Fruit fly (Drosophila melanogaster) whole organism, embryonic: ENCODE results near the gene CG6937.

Experiments used
- Aef1 ChIP-seq: fragments of 200-800 bp; sonication (Bioruptor generic); IDR thresholded peaks from 3 replicates; pipeline ENCODE4 v1.3.6; 2022; ENCODE audit warnings: missing biosample characterization, missing genetic modification characterization
- Antp ChIP-seq: fragments of 200-800 bp; sonication (Bioruptor generic); optimal IDR thresholded peaks from 3 replicates; lab custom pipeline; 2016; ENCODE audit warnings: missing biosample characterization, missing genetic modification characterization
- BtbVII ChIP-seq: fragments of 200-800 bp; sonication (Bioruptor generic); optimal IDR thresholded peaks from 3 replicates; lab custom pipeline; 2017; ENCODE audit warnings: missing biosample characterization, mild to moderate bottlenecking, missing genetic modification characterization
- CG10274 ChIP-seq: fragments of 200-800 bp; sonication (Bioruptor generic); optimal IDR thresholded peaks from 3 replicates; lab custom pipeline; 2017; ENCODE audit warnings: missing biosample characterization, mild to moderate bottlenecking, missing genetic modification characterization
- CG10543 ChIP-seq: fragments of 200-800 bp; sonication (Bioruptor generic); optimal IDR thresholded peaks from 3 replicates; lab custom pipeline; 2017; ENCODE audit warnings: missing biosample characterization, mild to moderate bottlenecking, missing genetic modification characterization, moderate library complexity
- CG10979 ChIP-seq: fragments of 200-800 bp; sonication (Bioruptor generic); optimal IDR thresholded peaks from 2 replicates; lab custom pipeline; 2018; ENCODE audit warnings: missing biosample characterization, mild to moderate bottlenecking, missing genetic modification characterization, moderate library complexity
- CG11723 ChIP-seq: fragments of 200-800 bp; sonication (Bioruptor generic); optimal IDR thresholded peaks from 2 replicates; lab custom pipeline; 2017; ENCODE audit warnings: missing biosample characterization, mild to moderate bottlenecking, missing genetic modification characterization
- CG12219 ChIP-seq: fragments of 200-800 bp; sonication (Bioruptor generic); optimal IDR thresholded peaks from 3 replicates; lab custom pipeline; 2018; ENCODE audit warnings: missing biosample characterization, mild to moderate bottlenecking, missing genetic modification characterization
- CG12942 ChIP-seq: fragments of 200-800 bp; sonication (Bioruptor generic); optimal IDR thresholded peaks from 3 replicates; lab custom pipeline; 2016; ENCODE audit warnings: missing biosample characterization, missing genetic modification characterization
- CG14965 ChIP-seq: fragments of 200-800 bp; sonication (Bioruptor generic); optimal IDR thresholded peaks from 2 replicates; lab custom pipeline; 2016; ENCODE audit warnings: missing biosample characterization, missing genetic modification characterization, borderline replicate concordance
- CG1529 ChIP-seq: fragments of 200-800 bp; sonication (Bioruptor generic); optimal IDR thresholded peaks from 3 replicates; lab custom pipeline; 2018; ENCODE audit warnings: missing biosample characterization, missing genetic modification characterization
- CG17802 ChIP-seq: fragments of 200-800 bp; sonication (Bioruptor generic); optimal IDR thresholded peaks from 2 replicates; lab custom pipeline; 2018; ENCODE audit warnings: missing biosample characterization, mild to moderate bottlenecking, missing genetic modification characterization, moderate library complexity
- CG18476 ChIP-seq: fragments of 200-800 bp; sonication (Bioruptor generic); optimal IDR thresholded peaks from 2 replicates; lab custom pipeline; 2016; ENCODE audit warnings: missing biosample characterization, mild to moderate bottlenecking, missing genetic modification characterization
- CG3065 ChIP-seq: fragments of 200-800 bp; sonication (Bioruptor generic); optimal IDR thresholded peaks from 2 replicates; lab custom pipeline; 2016; ENCODE audit warnings: missing biosample characterization, missing genetic modification characterization
- CG31388 ChIP-seq: fragments of 200-800 bp; sonication (Bioruptor generic); optimal IDR thresholded peaks from 2 replicates; lab custom pipeline; 2016; ENCODE audit warnings: missing biosample characterization, missing genetic modification characterization
- CG33213 ChIP-seq: fragments of 200-800 bp; sonication (Bioruptor generic); optimal IDR thresholded peaks from 3 replicates; lab custom pipeline; 2016; ENCODE audit warnings: missing biosample characterization, missing genetic modification characterization
- CG4730 ChIP-seq: fragments of 200-800 bp; sonication (Bioruptor generic); IDR thresholded peaks from 2 replicates; pipeline ENCODE4 v1.3.6; 2022; ENCODE audit warnings: missing biosample characterization, missing genetic modification characterization
- CG7928 ChIP-seq: fragments of 200-800 bp; sonication (Bioruptor generic); optimal IDR thresholded peaks from 2 replicates; lab custom pipeline; 2017; ENCODE audit warnings: missing biosample characterization, mild to moderate bottlenecking, missing genetic modification characterization
- CG8290 ChIP-seq, 3 experiments: fragments of 200-800 bp; sonication (Bioruptor generic); optimal IDR thresholded peaks; 2 replicates each; lab custom pipeline; 2016 to 2019; ENCODE audit warnings: missing biosample characterization in 3 of 3, missing genetic modification characterization in 3 of 3, mild to moderate bottlenecking in 2 of 3, moderate library complexity in 1 of 3
- CG8944 ChIP-seq: fragments of 200-800 bp; sonication (Bioruptor generic); optimal IDR thresholded peaks from 3 replicates; lab custom pipeline; 2016; ENCODE audit warnings: missing biosample characterization, missing genetic modification characterization
- CG9876 ChIP-seq: fragments of 200-800 bp; sonication (Bioruptor generic); optimal IDR thresholded peaks from 2 replicates; lab custom pipeline; 2016; ENCODE audit warnings: missing biosample characterization, missing genetic modification characterization
- CHES-1-like ChIP-seq: fragments of 200-800 bp; sonication (Bioruptor generic); optimal IDR thresholded peaks from 2 replicates; lab custom pipeline; 2016; ENCODE audit warnings: missing biosample characterization, missing genetic modification characterization
- E2f1 ChIP-seq: fragments of 200-800 bp; sonication (Bioruptor generic); IDR thresholded peaks from 2 replicates; pipeline ENCODE4 v1.3.6; 2022; ENCODE audit warnings: missing biosample characterization, missing genetic modification characterization
- Eip74EF ChIP-seq, 2 experiments: fragments of 200-800 bp in 1 of 2; fragments of >200 bp in 1 of 2; sonication (Bioruptor generic) in 1 of 2; optimal IDR thresholded peaks; 2 replicates each; lab custom pipeline; 2017 to 2019; ENCODE audit warnings: missing biosample characterization in 2 of 2, missing genetic modification characterization in 2 of 2, mild to moderate bottlenecking in 1 of 2, moderate library complexity in 1 of 2
- Fer2 ChIP-seq: fragments of 200-800 bp; sonication (Bioruptor generic); optimal IDR thresholded peaks from 2 replicates; lab custom pipeline; 2018; ENCODE audit warnings: missing biosample characterization, mild to moderate bottlenecking, missing genetic modification characterization, moderate library complexity
- Lhr ChIP-seq: fragments of 200-800 bp; sonication (Bioruptor generic); optimal IDR thresholded peaks from 3 replicates; lab custom pipeline; 2017; ENCODE audit warnings: mild to moderate bottlenecking, missing biosample characterization, missing genetic modification reagents, missing genetic modification characterization
- MTF-1 ChIP-seq: fragments of 200-800 bp; sonication (Bioruptor generic); optimal IDR thresholded peaks from 2 replicates; lab custom pipeline; 2018; ENCODE audit warnings: missing biosample characterization, mild to moderate bottlenecking, missing genetic modification characterization, borderline replicate concordance
- Med ChIP-seq: fragments of 200-800 bp; sonication (Bioruptor generic); peaks from one replicate; lab custom pipeline; 2016; ENCODE audit warnings: missing biosample characterization, missing genetic modification characterization, mild to moderate bottlenecking, inconsistent platforms, moderate library complexity
- NC2β ChIP-seq: fragments of 200-800 bp; sonication (Bioruptor generic); optimal IDR thresholded peaks from 2 replicates; lab custom pipeline; 2016; ENCODE audit warnings: missing biosample characterization, missing genetic modification characterization
- Rfx ChIP-seq: fragments of 200-800 bp; sonication (Bioruptor generic); IDR thresholded peaks from 2 replicates; pipeline ENCODE4 v1.3.6; 2022; ENCODE audit warnings: missing biosample characterization, missing genetic modification characterization
- Rx ChIP-seq: fragments of 200-800 bp; sonication (Bioruptor generic); IDR thresholded peaks from 2 replicates; pipeline ENCODE4 v1.3.6; 2022; ENCODE audit warnings: missing biosample characterization, missing genetic modification characterization
- ara ChIP-seq: fragments of 200-800 bp; sonication (Bioruptor generic); IDR thresholded peaks from 2 replicates; pipeline ENCODE4 v1.3.6; 2022; ENCODE audit warnings: missing biosample characterization, missing genetic modification characterization
- corto ChIP-seq: fragments of 200-800 bp; sonication (Bioruptor generic); optimal IDR thresholded peaks from 2 replicates; lab custom pipeline; 2016; ENCODE audit warnings: missing biosample characterization, mild to moderate bottlenecking, missing genetic modification characterization, moderate library complexity
- crol ChIP-seq: fragments of 200-800 bp; sonication (Bioruptor generic); IDR thresholded peaks from 2 replicates; pipeline ENCODE4 v1.3.6; 2022; ENCODE audit warnings: missing biosample characterization, missing genetic modification characterization
- disco-r ChIP-seq: fragments of 200-800 bp; sonication (Bioruptor generic); optimal IDR thresholded peaks from 2 replicates; lab custom pipeline; 2016; ENCODE audit warnings: missing biosample characterization, missing genetic modification characterization
- dysf ChIP-seq: fragments of 200-800 bp; sonication (Bioruptor generic); IDR thresholded peaks from 3 replicates; pipeline ENCODE4 v1.3.6; 2022; ENCODE audit warnings: missing biosample characterization, missing genetic modification characterization
- jumu ChIP-seq: fragments of 200-800 bp; sonication (Bioruptor generic); optimal IDR thresholded peaks from 3 replicates; lab custom pipeline; 2016; ENCODE audit warnings: missing biosample characterization, missing genetic modification characterization
- lilli ChIP-seq: fragments of 200-800 bp; sonication (Bioruptor generic); optimal IDR thresholded peaks from 3 replicates; lab custom pipeline; 2016; ENCODE audit warnings: missing biosample characterization, missing genetic modification characterization
- nmo ChIP-seq: fragments of 200-800 bp; sonication (Bioruptor generic); optimal IDR thresholded peaks from 2 replicates; lab custom pipeline; 2018; ENCODE audit warnings: missing biosample characterization, mild to moderate bottlenecking, missing genetic modification characterization, moderate library complexity
- phol ChIP-seq: fragments of 200-800 bp; sonication (Bioruptor generic); optimal IDR thresholded peaks from 3 replicates; lab custom pipeline; 2018; ENCODE audit warnings: missing biosample characterization, mild to moderate bottlenecking, missing genetic modification characterization, moderate library complexity
- salm ChIP-seq: fragments of 200-800 bp; sonication (Bioruptor generic); optimal IDR thresholded peaks from 2 replicates; lab custom pipeline; 2018; ENCODE audit warnings: missing biosample characterization, mild to moderate bottlenecking, missing genetic modification characterization
- sc ChIP-seq, 3 experiments: fragments of >200 bp in 2 of 3; fragments of 200-800 bp in 1 of 3; sonication (Bioruptor generic) in 1 of 3; optimal IDR thresholded peaks; 2 replicates in 2 of 3; 3 replicates in 1 of 3; lab custom pipeline; 2017; ENCODE audit warnings: mild to moderate bottlenecking in 1 of 3, missing biosample characterization in 1 of 3, missing genetic modification characterization in 1 of 3, missing genetic modification reagents in 1 of 3
- sim ChIP-seq: fragments of 200-800 bp; sonication (Bioruptor generic); IDR thresholded peaks from 2 replicates; pipeline ENCODE4 v1.3.6; 2022; ENCODE audit warnings: missing biosample characterization, missing genetic modification characterization
- slbo ChIP-seq: fragments of 200-800 bp; sonication (Bioruptor generic); IDR thresholded peaks from 2 replicates; pipeline ENCODE4 v1.3.6; 2022; ENCODE audit warnings: missing biosample characterization, missing genetic modification characterization
- tap ChIP-seq: fragments of 200-800 bp; optimal IDR thresholded peaks from 3 replicates; lab custom pipeline; 2019; ENCODE audit warnings: missing biosample characterization, mild to moderate bottlenecking, missing genetic modification characterization, moderate library complexity
- tio ChIP-seq: fragments of 200-800 bp; sonication (Bioruptor generic); optimal IDR thresholded peaks from 2 replicates; lab custom pipeline; 2017; ENCODE audit warnings: missing biosample characterization, missing genetic modification characterization, inconsistent platforms
- tup ChIP-seq: fragments of 200-800 bp; sonication (Bioruptor generic); optimal IDR thresholded peaks from 2 replicates; lab custom pipeline; 2016; ENCODE audit warnings: missing biosample characterization, mild to moderate bottlenecking, missing genetic modification characterization, moderate library complexity
- unc-4 ChIP-seq: fragments of 200-800 bp; sonication (Bioruptor generic); IDR thresholded peaks from 2 replicates; pipeline ENCODE4 v1.3.6; 2022; ENCODE audit warnings: missing biosample characterization, missing genetic modification characterization; ENCODE audit not compliant: partially characterized antibody
- vnd ChIP-seq: fragments of 200-800 bp; sonication (Bioruptor generic); IDR thresholded peaks from 3 replicates; pipeline ENCODE4 v1.3.6; 2022; ENCODE audit warnings: missing biosample characterization, missing genetic modification characterization; ENCODE audit not compliant: partially characterized antibody
- vvl ChIP-seq: fragments of 200-800 bp; sonication (Bioruptor generic); IDR thresholded peaks from 2 replicates; pipeline ENCODE4 v1.3.6; 2022; ENCODE audit warnings: missing biosample characterization, missing genetic modification characterization

CG6937 gene

dm6 chr3R:22596450-22596849 lies 11.9 kb downstream of the CG6937 start (continued):
- TF ChIP-seq CG33213 (GFP tag; lab: Kevin White, UChicago): peak; percentile 31
- TF ChIP-seq tup: peak; percentile 19
- peak; percentile 5 for TF ChIP-seq CG8944 (GFP tag; lab: Kevin White, UChicago)
- TF ChIP-seq Rx (GFP tag; lab: Robert Waterston, UW): no peak
- no peak for TF ChIP-seq phol (tag; lab: Kevin White, UChicago)
- no peak; the same call in 2 of the 3 replicates for TF ChIP-seq dysf (GFP tag; lab: Robert Waterston, UW)
- no peak for TF ChIP-seq CG18476
- no peak for TF ChIP-seq Antp (GFP tag; lab: Kevin White, UChicago)
- TF ChIP-seq tap (tag; lab: Kevin White, UChicago): peak; percentile 36
- no peak for TF ChIP-seq CG4730 (GFP tag; lab: Robert Waterston, UW)
- no peak for TF ChIP-seq unc-4 (GFP tag; lab: Robert Waterston, UW)
- TF ChIP-seq CG31388 (GFP tag; lab: Kevin White, UChicago): no peak
- TF ChIP-seq vnd (GFP tag; lab: Robert Waterston, UW): no peak
- no peak for TF ChIP-seq jumu (GFP tag; lab: Kevin White, UChicago)
- TF ChIP-seq CG12942 (GFP tag; lab: Kevin White, UChicago): peak; percentile 42
- TF ChIP-seq CG10274 (GFP tag; lab: Kevin White, UChicago): peak; percentile 9
- peak; percentile 30 for TF ChIP-seq CG14965
- TF ChIP-seq slbo (GFP tag; lab: Robert Waterston, UW): no peak
- TF ChIP-seq corto (GFP tag; lab: Kevin White, UChicago): no peak
- TF ChIP-seq Rfx: no peak
- peak; percentile 48 for TF ChIP-seq CHES-1-like
- TF ChIP-seq CG10979: no peak
- no peak for TF ChIP-seq Lhr
- TF ChIP-seq E2f1 (GFP tag; lab: Robert Waterston, UW): no peak
- peak; percentile 29; the same call in 1 of the 2 replicates for TF ChIP-seq sim (GFP tag; lab: Robert Waterston, UW)
- peak; percentile 46 for TF ChIP-seq CG8290 (GFP tag; optimal IDR thresholded peaks at IDR 0.05; lab: Kevin White, UChicago)
- peak in 1 of 2 experiments; percentile 71 for TF ChIP-seq CG8290 (tag; optimal IDR thresholded peaks at IDR 0.05; lab: Kevin White, UChicago)
- no peak for TF ChIP-seq Fer2 (tag; lab: Kevin White, UChicago)
- TF ChIP-seq MTF-1: peak; percentile 70
- no peak for TF ChIP-seq CG9876 (GFP tag; lab: Kevin White, UChicago)
- no peak for TF ChIP-seq salm
- TF ChIP-seq disco-r (GFP tag; lab: Kevin White, UChicago): no peak
- peak; percentile 34 for TF ChIP-seq CG10543 (GFP tag; lab: Kevin White, UChicago)
- TF ChIP-seq nmo (GFP tag; lab: Kevin White, UChicago): no peak
- peak; percentile 36 for TF ChIP-seq CG1529 (GFP tag; lab: Kevin White, UChicago)
- no peak for TF ChIP-seq crol (GFP tag; lab: Robert Waterston, UW)
- TF ChIP-seq NC2β (GFP tag; lab: Kevin White, UChicago): peak; percentile 15
- TF ChIP-seq BtbVII: peak; percentile 59
- TF ChIP-seq CG12219 (GFP tag; lab: Kevin White, UChicago): peak; percentile 39
- TF ChIP-seq sc (optimal IDR thresholded peaks at IDR 0.05; lab: Kevin White, UChicago): no peak
- TF ChIP-seq sc (GFP tag; optimal IDR thresholded peaks at IDR 0.05; lab: Kevin White, UChicago): peak; percentile 26
- no peak for TF ChIP-seq CG7928 (GFP tag; lab: Kevin White, UChicago)
- TF ChIP-seq vvl (GFP tag; lab: Robert Waterston, UW): peak; percentile 43; the same call in 1 of the 2 replicates
- no peak for TF ChIP-seq tio (GFP tag; lab: Kevin White, UChicago)
- TF ChIP-seq CG17802 (tag; lab: Kevin White, UChicago): no peak
- no peak for TF ChIP-seq Eip74EF (GFP tag; optimal IDR thresholded peaks at IDR 0.05; lab: Kevin White, UChicago)
- TF ChIP-seq CG3065 (GFP tag; lab: Kevin White, UChicago): no peak
- no peak for TF ChIP-seq lilli (GFP tag; lab: Kevin White, UChicago)
- peak; percentile 44 for TF ChIP-seq CG11723
- TF ChIP-seq Med (GFP tag; lab: Kevin White, UChicago): peak; percentile 93
- no peak for TF ChIP-seq Aef1 (GFP tag; lab: Robert Waterston, UW)
- peak; percentile 56 for TF ChIP-seq ara (GFP tag; lab: Robert Waterston, UW)
